Fruit fly (Drosophila melanogaster): ENCODE measurements around the gene RpL9.

Gene RpL9

DNA sequence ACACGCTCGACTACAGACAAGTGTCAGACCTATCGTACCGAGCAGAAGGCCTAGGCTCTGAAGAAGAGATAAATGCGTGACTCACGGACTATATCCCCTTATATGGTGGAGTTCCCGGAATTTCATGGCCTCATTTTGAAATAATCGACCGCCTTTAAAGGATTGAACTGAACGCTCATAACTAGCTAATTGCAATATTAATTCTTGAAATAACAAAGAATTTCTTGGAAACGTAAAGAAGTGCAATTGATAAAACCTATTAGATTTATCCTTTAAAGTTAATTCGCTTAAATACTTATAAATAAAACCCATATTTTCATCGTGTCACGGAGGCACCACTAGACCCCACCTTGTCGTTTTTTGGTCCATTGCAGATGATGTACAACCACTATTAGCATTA lies 37.1 kb upstream of the RpL9 start:
- TF ChIP-seq CG8301 (tag; optimal IDR thresholded peaks at IDR 0.05) (peak; percentile 26), CG17806 (tag; optimal IDR thresholded peaks at IDR 0.05) (no peak), CG14655 (GFP tag; optimal IDR thresholded peaks at IDR 0.05) (peak; percentile 49)

DNA sequence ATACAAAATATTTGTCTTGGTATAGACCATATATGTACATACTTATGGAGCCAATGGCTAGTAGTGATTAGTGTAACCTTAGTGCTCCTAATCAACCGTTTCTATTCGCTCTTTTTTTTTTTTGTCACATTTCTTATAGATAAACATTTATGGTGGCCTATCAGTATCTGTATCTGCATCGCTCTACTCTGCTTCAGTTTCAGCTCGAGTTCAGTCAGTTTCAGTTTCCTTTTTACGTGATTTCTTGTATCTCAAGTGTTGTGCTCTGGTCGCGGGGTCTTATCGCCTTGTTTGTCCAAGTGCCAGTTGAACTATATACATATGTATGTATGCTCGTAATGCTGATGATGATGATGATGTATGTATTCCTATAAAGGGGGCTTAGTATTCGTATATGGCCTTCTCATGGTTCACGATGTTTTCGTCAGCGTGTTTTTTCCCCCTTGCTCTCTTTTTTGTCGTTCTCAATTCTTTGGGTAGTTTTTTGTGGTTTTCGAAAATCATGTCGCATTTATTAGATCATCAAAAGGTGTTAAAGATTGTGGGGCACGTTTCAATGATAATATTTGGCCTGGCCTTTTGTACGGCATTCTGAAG lies 35.7 kb upstream of the RpL9 start:
- TF ChIP-seq CG12605 (GFP tag; IDR thresholded peaks at IDR 0.05) = no peak
- TF ChIP-seq EcR (GFP tag; optimal IDR thresholded peaks at IDR 0.05) = peak; percentile 53

DNA sequence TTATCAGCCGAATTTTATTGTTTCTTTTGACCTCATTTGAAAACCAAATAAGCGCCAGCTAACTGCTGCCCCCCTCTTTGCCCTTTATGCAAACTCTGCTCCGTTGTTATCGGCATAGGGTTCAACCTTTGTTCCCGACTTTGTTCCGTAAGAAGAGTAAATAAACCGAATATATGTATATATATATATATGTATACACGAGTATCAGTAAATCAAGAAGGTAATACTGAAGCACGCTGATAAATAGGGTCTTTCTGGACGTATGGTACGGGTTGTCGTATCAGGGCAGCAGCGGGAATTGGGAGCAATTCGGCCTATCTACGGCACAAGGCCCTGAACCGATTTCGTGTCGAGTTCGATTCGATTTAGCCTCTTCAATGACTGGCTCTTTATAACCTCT lies 34.9 kb upstream of the RpL9 start:
- no peak for TF ChIP-seq CG13204 (GFP tag; optimal IDR thresholded peaks at IDR 0.05)
- no peak for TF ChIP-seq D1 (tag; optimal IDR thresholded peaks at IDR 0.05)

- peak; percentile 9 for TF ChIP-seq CG9948 (tag; optimal IDR thresholded peaks at IDR 0.05)
- TF ChIP-seq CG14655 (GFP tag; optimal IDR thresholded peaks at IDR 0.05) = peak; percentile 36
- TF ChIP-seq CG15710 (tag; optimal IDR thresholded peaks at IDR 0.05) = no peak
- no peak for TF ChIP-seq EcR (GFP tag; optimal IDR thresholded peaks at IDR 0.05)
- peak; percentile 35 for TF ChIP-seq Pif1A (GFP tag; optimal IDR thresholded peaks at IDR 0.05)
- no peak for TF ChIP-seq Ets98B (GFP tag; IDR thresholded peaks at IDR 0.05)
- no peak; the same call in 2 of the 3 replicates for TF ChIP-seq CG4496 (GFP tag; IDR thresholded peaks at IDR 0.05)
Measured at dm6 chr2L:11037583-11038517, 33.9 kb upstream of the RpL9 start.

dm6 chr2L:11034495-11034894 lies 30.5 kb upstream of the RpL9 start, which contains the start of gene CG18666:
CG18666 (plus strand) TSS chr2L:11034795.
- TF ChIP-seq CG12605 (GFP tag; IDR thresholded peaks at IDR 0.05) (no peak), CG32121 (GFP tag; IDR thresholded peaks at IDR 0.05) (no peak), Ets98B (GFP tag; IDR thresholded peaks at IDR 0.05) (no peak), rn (GFP tag; IDR thresholded peaks at IDR 0.05) (no peak)

DNA sequence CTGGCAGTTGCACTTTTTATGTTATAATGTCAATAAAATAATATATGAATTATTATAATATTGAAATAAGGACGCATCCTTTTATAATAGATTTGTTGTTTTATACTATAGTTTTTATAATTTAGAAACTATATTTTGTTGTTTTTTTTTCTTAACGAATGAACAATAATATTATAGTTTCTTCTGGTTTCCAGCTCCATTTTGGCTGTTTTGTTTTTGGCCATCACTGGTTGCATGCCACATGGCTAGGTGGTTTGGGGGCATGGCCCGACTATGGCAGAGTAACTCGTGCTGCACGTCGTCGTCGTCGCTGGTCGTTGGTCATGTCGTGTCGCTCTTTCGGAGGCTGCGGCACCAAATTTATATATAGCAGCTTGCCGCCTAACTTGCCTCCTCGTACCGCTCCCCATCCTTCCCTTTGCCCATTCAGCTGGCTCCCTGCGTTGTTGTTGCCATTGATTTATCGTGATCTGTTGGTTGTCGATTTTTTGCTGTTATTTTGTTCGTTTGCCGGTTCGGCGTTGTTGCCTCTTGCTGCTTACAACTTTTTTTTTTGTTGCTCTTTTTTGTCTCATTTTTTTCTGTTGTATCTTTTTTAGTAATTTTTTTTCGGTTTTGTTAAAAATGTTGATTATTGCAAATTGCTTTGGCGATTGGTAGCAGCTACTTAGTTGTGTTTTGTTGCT lies 28.4 kb upstream of the RpL9 start:
- peak; percentile 58 for TF ChIP-seq CG14655 (GFP tag; optimal IDR thresholded peaks at IDR 0.05)
- peak; percentile 74 for TF ChIP-seq CG13204 (GFP tag; optimal IDR thresholded peaks at IDR 0.05)
- no peak for TF ChIP-seq D1 (tag; optimal IDR thresholded peaks at IDR 0.05)
- peak; percentile 74; the same call in 2 of the 3 replicates for TF ChIP-seq CG4496 (GFP tag; IDR thresholded peaks at IDR 0.05)
- TF ChIP-seq gl (tag; optimal IDR thresholded peaks at IDR 0.05) = peak; percentile 38
- no peak for TF ChIP-seq CG15710 (tag; optimal IDR thresholded peaks at IDR 0.05)
- TF ChIP-seq CG9948 (tag; optimal IDR thresholded peaks at IDR 0.05) = peak; percentile 6
- peak; percentile 16; the same call in 1 of the 3 replicates for TF ChIP-seq fd96Ca (GFP tag; IDR thresholded peaks at IDR 0.05)
- TF ChIP-seq CG32121 (GFP tag; IDR thresholded peaks at IDR 0.05) = peak; percentile 21
- peak; percentile 36 for TF ChIP-seq Pif1A (GFP tag; optimal IDR thresholded peaks at IDR 0.05)
- TF ChIP-seq CG12605 (GFP tag; IDR thresholded peaks at IDR 0.05) = peak; percentile 88
- TF ChIP-seq CG8159 (tag; optimal IDR thresholded peaks at IDR 0.05) = no peak
- TF ChIP-seq CG17806 (tag; optimal IDR thresholded peaks at IDR 0.05) = no peak
- TF ChIP-seq rn (GFP tag; IDR thresholded peaks at IDR 0.05) = peak; percentile 21; the same call in 1 of the 2 replicates
- TF ChIP-seq Ets98B (GFP tag; IDR thresholded peaks at IDR 0.05) = peak; percentile 60; the same call in 1 of the 2 replicates
- TF ChIP-seq CG8301 (tag; optimal IDR thresholded peaks at IDR 0.05) = no peak

dm6 chr2L:11027825-11028496 lies 24.0 kb upstream of the RpL9 start:
- TF ChIP-seq CG8159 (tag; optimal IDR thresholded peaks at IDR 0.05) (no peak), EcR (GFP tag; optimal IDR thresholded peaks at IDR 0.05) (peak; percentile 92)

DNA sequence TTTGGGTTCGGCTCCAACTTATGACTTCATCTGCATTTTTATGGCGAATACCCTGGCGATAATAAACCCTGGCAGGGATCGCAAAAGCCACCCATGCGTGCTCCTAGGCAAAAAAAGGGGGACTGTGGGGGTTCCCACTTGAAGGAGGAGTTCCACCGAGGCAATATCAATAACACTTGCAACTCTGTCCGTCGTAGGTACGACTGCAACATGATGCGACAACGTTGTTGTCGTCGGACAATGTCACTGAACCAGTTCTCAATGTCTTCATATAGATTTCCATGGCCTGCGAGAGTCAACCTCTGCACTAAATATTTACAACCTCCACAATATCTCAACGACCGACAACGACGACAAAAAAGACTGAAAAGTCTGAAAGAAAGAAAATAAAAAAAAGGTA lies 23.2 kb upstream of the RpL9 start:
- TF ChIP-seq CG14655 (GFP tag; optimal IDR thresholded peaks at IDR 0.05) (no peak), CG15710 (tag; optimal IDR thresholded peaks at IDR 0.05) (no peak), gl (tag; optimal IDR thresholded peaks at IDR 0.05) (peak; percentile 53), CG17806 (tag; optimal IDR thresholded peaks at IDR 0.05) (no peak), Snoo (tag; optimal IDR thresholded peaks at IDR 0.05) (no peak), EcR (GFP tag; optimal IDR thresholded peaks at IDR 0.05) (peak; percentile 84), CG34367 (tag; optimal IDR thresholded peaks at IDR 0.05) (no peak), CG10348 (GFP tag; IDR thresholded peaks at IDR 0.05) (no peak)
